Worm (Caenorhabditis elegans): ENCODE results near the gene F46C5.1.
A peak's percentile ranks its signal among the peaks of the same experiment; 100 is the strongest.

Gene F46C5.1

DNA sequence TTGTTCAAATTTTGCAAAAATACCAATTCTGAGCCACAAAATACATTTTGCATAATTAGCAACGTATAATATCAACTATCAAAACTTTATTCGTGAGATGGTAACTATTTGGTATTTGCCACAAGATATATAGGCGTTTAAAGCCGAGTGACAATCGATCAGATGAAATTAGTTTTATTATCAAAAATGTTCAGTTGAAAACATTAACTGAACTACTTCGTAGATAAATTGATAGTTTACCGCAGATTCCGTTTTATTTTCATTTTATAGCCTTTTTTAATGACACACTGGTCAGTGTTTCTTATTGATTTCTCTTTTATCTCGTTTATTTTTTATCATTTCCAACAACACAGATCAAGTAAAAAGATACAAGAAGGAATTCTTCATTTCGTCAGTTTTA, 3.8 kb downstream of the F46C5.1 start:
- TF ChIP-seq fos-1 (tag; optimal IDR thresholded peaks at IDR 0.05) (no peak), nhr-23 (tag; optimal IDR thresholded peaks at IDR 0.05) (no peak), aly-2 (tag; optimal IDR thresholded peaks at IDR 0.05) (no peak), sem-4 (tag; optimal IDR thresholded peaks at IDR 0.05) (peak; percentile 56), nhr-25 (tag; optimal IDR thresholded peaks at IDR 0.05) (peak; percentile 59), ama-1 (optimal IDR thresholded peaks at IDR 0.05) (no peak), crh-2 (tag; optimal IDR thresholded peaks at IDR 0.05) (peak; percentile 31), unc-62 (GFP tag; optimal IDR thresholded peaks at IDR 0.05) (no peak), zag-1 (tag; optimal IDR thresholded peaks at IDR 0.05) (no peak), elt-1 (tag; optimal IDR thresholded peaks at IDR 0.05) (no peak), nhr-21 (tag; optimal IDR thresholded peaks at IDR 0.05) (peak; percentile 85), snpc-4 (tag; optimal IDR thresholded peaks at IDR 0.05) (no peak), ztf-4 (tag; optimal IDR thresholded peaks at IDR 0.05) (peak; percentile 33), nhr-237 (tag; optimal IDR thresholded peaks at IDR 0.05) (no peak), lsy-2 (tag; optimal IDR thresholded peaks at IDR 0.05) (peak in 1 of 2 experiments; percentile 16), blmp-1 (tag; optimal IDR thresholded peaks at IDR 0.05; ENCODE audit: insufficient read depth) (peak; percentile 12), sma-3 (GFP tag; optimal IDR thresholded peaks at IDR 0.05) (peak; percentile 51)

DNA sequence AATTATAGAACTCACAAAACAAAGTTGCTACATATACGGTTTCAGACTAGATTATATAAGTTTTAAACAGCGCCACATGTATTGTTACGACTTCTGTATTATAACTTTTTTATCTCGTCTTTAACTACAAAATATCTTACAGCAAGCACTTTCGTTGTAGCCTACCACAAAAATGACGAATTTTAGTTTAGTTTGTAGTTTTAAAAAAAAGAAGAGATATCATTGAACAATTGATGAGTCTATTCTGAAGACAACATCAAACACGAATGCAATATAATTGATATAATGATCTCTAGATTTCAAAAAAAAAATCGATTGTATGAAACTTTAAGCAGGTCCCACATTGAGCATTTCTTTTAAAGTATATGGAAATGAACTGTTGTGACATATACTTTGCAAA, 6.8 kb downstream of the F46C5.1 start:
- peak; percentile 4 for TF ChIP-seq nhr-25 (tag; optimal IDR thresholded peaks at IDR 0.05)
- no peak for TF ChIP-seq mab-5 (tag; optimal IDR thresholded peaks at IDR 0.05)

DNA sequence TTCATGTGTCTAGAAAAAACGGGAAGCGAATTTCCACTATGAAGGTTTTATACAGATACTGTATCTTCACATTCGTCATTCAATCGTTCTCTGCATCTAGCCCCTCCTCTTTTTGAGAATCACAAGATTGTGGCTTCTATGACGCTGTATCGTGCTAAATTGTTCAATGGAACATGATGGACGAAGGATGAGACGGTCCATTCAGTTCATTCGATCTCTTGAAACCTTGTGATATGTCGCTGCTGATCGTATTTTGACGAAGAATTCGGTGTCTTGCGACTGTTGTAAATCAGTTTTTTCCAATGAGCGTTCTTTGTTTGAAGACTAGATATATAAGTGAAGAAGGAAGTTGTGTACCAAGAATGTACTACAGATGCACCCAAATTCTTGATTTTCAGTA, 7.3 kb downstream of the F46C5.1 start:
- TF ChIP-seq nhr-129 (tag; optimal IDR thresholded peaks at IDR 0.05) (peak; percentile 79), gmeb-1 (tag; optimal IDR thresholded peaks at IDR 0.05) (peak; percentile 15), zag-1 (tag; optimal IDR thresholded peaks at IDR 0.05) (no peak), mdl-1 (tag; optimal IDR thresholded peaks at IDR 0.05) (no peak), nhr-21 (tag; optimal IDR thresholded peaks at IDR 0.05) (peak; percentile 98), unc-39 (tag; optimal IDR thresholded peaks at IDR 0.05) (no peak), ztf-11 (tag; optimal IDR thresholded peaks at IDR 0.05) (no peak), lin-11 (tag; optimal IDR thresholded peaks at IDR 0.05) (no peak), C34F6.9 (tag; optimal IDR thresholded peaks at IDR 0.05) (no peak), sma-9 (GFP tag; optimal IDR thresholded peaks at IDR 0.05) (peak; percentile 81), sma-9 (tag; optimal IDR thresholded peaks at IDR 0.05) (no peak), elt-1 (tag; optimal IDR thresholded peaks at IDR 0.05) (no peak), egl-27 (tag; optimal IDR thresholded peaks at IDR 0.05) (peak; percentile 63), nhr-12 (tag; optimal IDR thresholded peaks at IDR 0.05) (no peak), R02D3.7 (tag; optimal IDR thresholded peaks at IDR 0.05) (no peak), blmp-1 (tag; optimal IDR thresholded peaks at IDR 0.05; ENCODE audit: insufficient read depth) (peak; percentile 52), nhr-25 (tag; optimal IDR thresholded peaks at IDR 0.05) (peak; percentile 89), lsy-2 (tag; optimal IDR thresholded peaks at IDR 0.05) (peak in 1 of 2 experiments; percentile 22), nhr-11 (tag; optimal IDR thresholded peaks at IDR 0.05) (no peak), mab-5 (tag; optimal IDR thresholded peaks at IDR 0.05) (no peak), lin-39 (tag; optimal IDR thresholded peaks at IDR 0.05) (no peak), nhr-6 (tag; optimal IDR thresholded peaks at IDR 0.05) (peak; percentile 63), sem-4 (tag; optimal IDR thresholded peaks at IDR 0.05) (no peak), crh-2 (tag; optimal IDR thresholded peaks at IDR 0.05) (peak; percentile 56), nhr-23 (tag; optimal IDR thresholded peaks at IDR 0.05) (no peak), peb-1 (tag; optimal IDR thresholded peaks at IDR 0.05) (no peak), sma-3 (GFP tag; optimal IDR thresholded peaks at IDR 0.05) (peak; percentile 84)

DNA sequence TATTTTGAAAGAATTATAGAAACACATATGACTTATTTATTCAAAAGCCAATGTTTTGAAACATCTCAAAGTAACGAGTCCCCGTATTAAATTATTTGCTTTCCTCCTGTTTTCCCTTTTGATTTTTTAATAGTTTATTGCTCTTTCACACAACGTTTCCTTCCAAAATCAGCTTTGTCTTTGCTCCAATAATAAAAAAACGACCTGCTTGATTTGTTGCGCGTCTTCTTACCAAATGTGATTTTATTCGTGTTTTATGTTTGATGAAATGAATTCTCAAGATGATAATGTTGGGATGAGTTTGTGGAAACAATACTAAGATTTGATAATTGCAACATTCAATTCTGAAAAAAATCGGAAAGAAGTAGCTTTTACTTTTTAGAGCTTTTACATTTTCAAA, 8.6 kb downstream of the F46C5.1 start:
- no peak for TF ChIP-seq zag-1 (tag; optimal IDR thresholded peaks at IDR 0.05)
- peak; percentile 42 for TF ChIP-seq ama-1 (optimal IDR thresholded peaks at IDR 0.05)
- peak; percentile 3 for TF ChIP-seq C34F6.9 (tag; optimal IDR thresholded peaks at IDR 0.05)
- TF ChIP-seq nhr-12 (tag; optimal IDR thresholded peaks at IDR 0.05): no peak
- TF ChIP-seq ztf-4 (tag; optimal IDR thresholded peaks at IDR 0.05): peak; percentile 4
- peak; percentile 17 for TF ChIP-seq nhr-21 (tag; optimal IDR thresholded peaks at IDR 0.05)

DNA sequence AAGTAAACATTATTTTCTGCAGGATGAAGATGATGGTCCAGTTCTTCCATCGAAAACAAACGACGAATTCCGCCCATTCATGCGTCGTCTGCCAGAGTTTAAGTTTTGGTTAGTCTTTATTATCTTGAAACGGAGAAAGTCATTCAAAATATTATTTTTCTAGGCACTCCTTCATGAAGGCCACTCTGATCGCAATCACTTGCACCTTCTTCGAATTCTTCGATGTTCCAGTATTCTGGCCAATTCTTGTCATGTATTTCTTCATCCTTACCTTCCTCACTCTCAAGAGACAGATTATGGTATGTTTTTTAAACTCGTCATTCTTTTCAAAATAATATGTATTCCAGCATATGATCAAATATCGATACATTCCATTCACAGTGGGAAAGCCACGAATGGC, 9.2 kb downstream of the F46C5.1 start:
- peak; percentile 24 for TF ChIP-seq ama-1 (optimal IDR thresholded peaks at IDR 0.05)
- TF ChIP-seq lin-11 (tag; optimal IDR thresholded peaks at IDR 0.05): no peak
- TF ChIP-seq nhr-21 (tag; optimal IDR thresholded peaks at IDR 0.05): peak; percentile 31
- no peak for TF ChIP-seq sma-3 (GFP tag; optimal IDR thresholded peaks at IDR 0.05)
- peak; percentile 6 for TF ChIP-seq crh-2 (tag; optimal IDR thresholded peaks at IDR 0.05)
- TF ChIP-seq aly-2 (tag; optimal IDR thresholded peaks at IDR 0.05): no peak
- no peak for TF ChIP-seq nhr-237 (tag; optimal IDR thresholded peaks at IDR 0.05)

Measured in whole organism, L2 larva.